Fruit fly (Drosophila melanogaster): ENCODE results near the gene NetA.

The NetA gene

dm6 chrX:14689108-14689507 lies 35.4 kb upstream of the NetA start (continued):
- TF ChIP-seq so (GFP tag; IDR thresholded peaks at IDR 0.05) (peak; percentile 71; the same call in 2 of the 3 replicates), unpg (GFP tag; optimal IDR thresholded peaks at IDR 0.05) (peak; percentile 83), HmgZ (tag; optimal IDR thresholded peaks at IDR 0.05) (peak; percentile 31), Fer3 (tag; optimal IDR thresholded peaks at IDR 0.05) (peak; percentile 68), CG30403 (GFP tag; optimal IDR thresholded peaks at IDR 0.05) (peak; percentile 66), CG5180 (GFP tag; optimal IDR thresholded peaks at IDR 0.05) (peak; percentile 50)

DNA sequence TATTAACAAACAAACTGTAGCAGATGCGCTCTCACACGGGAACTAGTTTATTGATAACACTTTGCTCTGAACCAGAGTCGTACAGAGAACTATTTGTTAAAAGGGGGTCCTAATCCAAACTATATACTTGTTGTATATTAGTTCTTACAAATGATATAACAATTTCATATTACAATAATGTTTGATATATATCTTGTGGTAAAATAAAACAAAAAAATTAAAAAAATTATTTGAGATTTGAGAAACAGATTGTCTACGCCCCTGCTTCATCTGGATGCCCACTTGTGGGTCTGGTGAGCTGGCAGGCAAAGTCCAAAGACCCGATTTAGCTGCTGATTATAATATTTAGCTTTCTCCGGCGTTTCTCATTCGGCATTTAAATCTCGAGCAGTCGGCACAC lies 25.5 kb upstream of the NetA start, which contains the start of gene CG5321:
Gene CG5321 (plus strand): TSS at position 380 of the 400 bp plus-strand sequence.
- TF ChIP-seq ab (GFP tag; optimal IDR thresholded peaks at IDR 0.05) = no peak
- no peak for TF ChIP-seq ac (GFP tag; optimal IDR thresholded peaks at IDR 0.05)
- TF ChIP-seq Oli (tag; optimal IDR thresholded peaks at IDR 0.05) = peak; percentile 33
- no peak for TF ChIP-seq en (GFP tag; optimal IDR thresholded peaks at IDR 0.05)
- peak; percentile 33; the same call in 1 of the 2 replicates for TF ChIP-seq lmd (GFP tag; IDR thresholded peaks at IDR 0.05)
- TF ChIP-seq sqz (GFP tag; optimal IDR thresholded peaks at IDR 0.05) = no peak
- peak; percentile 43 for TF ChIP-seq D19A (tag; optimal IDR thresholded peaks at IDR 0.05)
- no peak for TF ChIP-seq kah (GFP tag; optimal IDR thresholded peaks at IDR 0.05)
- TF ChIP-seq Trl (optimal IDR thresholded peaks at IDR 0.05) = no peak
- TF ChIP-seq Trl (GFP tag; optimal IDR thresholded peaks at IDR 0.05) = no peak
- TF ChIP-seq Fer3 (tag; optimal IDR thresholded peaks at IDR 0.05) = peak; percentile 53
- no peak for TF ChIP-seq usp (GFP tag; optimal IDR thresholded peaks at IDR 0.05)
- TF ChIP-seq CG11695 (GFP tag; IDR thresholded peaks at IDR 0.05) = 0 out of 3 replicates have a peak, but pooled peaks have one; percentile 45
- peak; percentile 21 for TF ChIP-seq scrt (GFP tag; optimal IDR thresholded peaks at IDR 0.05)
- TF ChIP-seq tgo (GFP tag; IDR thresholded peaks at IDR 0.05) = peak; percentile 42; the same call in 1 of the 3 replicates
- TF ChIP-seq caup (GFP tag; optimal IDR thresholded peaks at IDR 0.05; ENCODE audit: severe bottlenecking) = peak; percentile 8
- TF ChIP-seq fd96Cb (tag; optimal IDR thresholded peaks at IDR 0.05) = peak; percentile 34
- TF ChIP-seq CG14860 (GFP tag; IDR thresholded peaks at IDR 0.05; ENCODE audit: partially characterized antibody) = no peak
- TF ChIP-seq nerfin-1 (tag; optimal IDR thresholded peaks at IDR 0.05) = peak; percentile 34
- TF ChIP-seq tin (GFP tag; optimal IDR thresholded peaks at IDR 0.05) = peak; percentile 5
- no peak for TF ChIP-seq Hand (GFP tag; optimal IDR thresholded peaks at IDR 0.05)
- peak; percentile 7 for TF ChIP-seq salm (tag; optimal IDR thresholded peaks at IDR 0.05)
- no peak for TF ChIP-seq CG2889 (GFP tag; IDR thresholded peaks at IDR 0.05)
- TF ChIP-seq pho (GFP tag; optimal IDR thresholded peaks at IDR 0.05) = no peak
- no peak for TF ChIP-seq pita (GFP tag; optimal IDR thresholded peaks at IDR 0.05)
- TF ChIP-seq Awh (GFP tag; IDR thresholded peaks at IDR 0.05) = 0 out of 2 replicates have a peak, but pooled peaks have one; percentile 47
- TF ChIP-seq CG12391 (tag; optimal IDR thresholded peaks at IDR 0.05) = peak; percentile 60
- peak; percentile 51 for TF ChIP-seq CG14710 (tag; optimal IDR thresholded peaks at IDR 0.05)
- TF ChIP-seq CG17359 (tag; optimal IDR thresholded peaks at IDR 0.05) = peak; percentile 64
- TF ChIP-seq CG6765 (GFP tag; optimal IDR thresholded peaks at IDR 0.05) = no peak
- TF ChIP-seq Sox100B (GFP tag; optimal IDR thresholded peaks at IDR 0.05) = peak; percentile 53
- no peak for TF ChIP-seq Max (GFP tag; optimal IDR thresholded peaks at IDR 0.05)
- TF ChIP-seq CG15011 (GFP tag; optimal IDR thresholded peaks at IDR 0.05) = no peak
- peak; percentile 71 for TF ChIP-seq CG11504 (tag; optimal IDR thresholded peaks at IDR 0.05)
- peak in 1 of 3 experiments; percentile 35 for TF ChIP-seq lola (GFP tag; optimal IDR thresholded peaks at IDR 0.05)
- peak; percentile 21; the same call in 1 of the 3 replicates for TF ChIP-seq otp (GFP tag; IDR thresholded peaks at IDR 0.05)
- TF ChIP-seq PHDP (tag; optimal IDR thresholded peaks at IDR 0.05) = peak; percentile 70
- TF ChIP-seq pzg (GFP tag; optimal IDR thresholded peaks at IDR 0.05) = no peak
- TF ChIP-seq CG8290 (GFP tag; optimal IDR thresholded peaks at IDR 0.05) = no peak
- no peak for TF ChIP-seq CG8290 (tag; optimal IDR thresholded peaks at IDR 0.05)
- 0 out of 2 replicates have a peak, but pooled peaks have one; percentile 15 for TF ChIP-seq sob (GFP tag; IDR thresholded peaks at IDR 0.05)
- peak; percentile 54 for TF ChIP-seq tap (tag; optimal IDR thresholded peaks at IDR 0.05)
- no peak for TF ChIP-seq gt (GFP tag; IDR thresholded peaks at IDR 0.05)
- peak; percentile 8 for TF ChIP-seq CG1603 (tag; optimal IDR thresholded peaks at IDR 0.05)
